Worm (Caenorhabditis elegans) whole organism, L4 larva: ENCODE results near the gene acl-9.
A peak's percentile ranks its signal among the peaks of the same experiment; 100 is the strongest.

Experiments used
- F26F4.8 ChIP-seq: fragments of 200-800 bp; sonication (Bioruptor generic); conservative IDR thresholded peaks from 2 replicates; pipeline ENCODE4 v1.3.6; 2022; ENCODE audit warnings: missing genetic modification characterization, missing compliant biosample characterization
- F49E8.2 ChIP-seq: sonication (generic microtip); optimal IDR thresholded peaks from 2 replicates; lab custom pipeline; 2016; ENCODE audit warnings: missing compliant biosample characterization, mild to moderate bottlenecking, missing genetic modification characterization, borderline replicate concordance
- Y48G9A.11 ChIP-seq: fragments of 200-800 bp; sonication (Bioruptor generic); IDR thresholded peaks from 2 replicates; pipeline ENCODE4 v1.3.6; 2022; ENCODE audit warnings: missing genetic modification reagents, missing genetic modification characterization, missing compliant biosample characterization
- Y5F2A.4 ChIP-seq: fragments of 200-800 bp; sonication (Bioruptor generic); optimal IDR thresholded peaks from 2 replicates; lab custom pipeline; 2018; ENCODE audit warnings: mild to moderate bottlenecking, missing genetic modification characterization, missing compliant biosample characterization
- ZK337.2 ChIP-seq: fragments of 200-800 bp; sonication (Bioruptor generic); IDR thresholded peaks from 2 replicates; pipeline ENCODE4 v1.3.6; 2022; ENCODE audit warnings: missing genetic modification reagents, missing genetic modification characterization, missing compliant biosample characterization
- ZK546.5 ChIP-seq, 2 experiments: sonication (generic microtip); optimal IDR thresholded peaks; 2 replicates each; lab custom pipeline; 2017; ENCODE audit warnings: missing biosample characterization in 2 of 2, missing genetic modification characterization in 2 of 2
- aha-1 ChIP-seq: fragments of 150-350 bp; peaks from one replicate; lab custom pipeline; 2014; ENCODE audit warnings: missing biosample characterization, missing genetic modification characterization
- attf-4 ChIP-seq: sonication (generic microtip); optimal IDR thresholded peaks from 3 replicates; lab custom pipeline; 2017; ENCODE audit warnings: missing biosample characterization, missing genetic modification characterization
- ctbp-1 ChIP-seq: fragments of 200-800 bp; sonication (Bioruptor generic); IDR thresholded peaks from 2 replicates; pipeline ENCODE4 v1.3.6; 2022; ENCODE audit warnings: missing genetic modification reagents, missing genetic modification characterization, missing compliant biosample characterization
- daf-19 ChIP-seq: fragments of 200-800 bp; sonication (Bioruptor generic); conservative IDR thresholded peaks from 2 replicates; pipeline ENCODE4 v1.3.6; 2022; ENCODE audit warnings: missing genetic modification characterization, missing compliant biosample characterization
- dmd-6 ChIP-seq: fragments of 200-800 bp; sonication (Bioruptor generic); IDR thresholded peaks from 2 replicates; pipeline ENCODE4 v1.3.6; 2022; ENCODE audit warnings: missing genetic modification reagents, missing genetic modification characterization, missing compliant biosample characterization
- egl-27 ChIP-seq: sonication (generic microtip); optimal IDR thresholded peaks from 3 replicates; lab custom pipeline; 2017; ENCODE audit warnings: missing biosample characterization, missing genetic modification reagents, missing genetic modification characterization
- hif-1 ChIP-seq, 2 experiments: sonication (generic microtip); optimal IDR thresholded peaks; 2 replicates each; lab custom pipeline; 2016 to 2017; ENCODE audit warnings: missing compliant biosample characterization in 2 of 2, missing genetic modification characterization in 2 of 2, missing genetic modification reagents in 2 of 2, missing genotype in 2 of 2, mild to moderate bottlenecking in 1 of 2
- hlh-11 ChIP-seq: fragments of 200-800 bp; sonication (Bioruptor generic); optimal IDR thresholded peaks from 2 replicates; lab custom pipeline; 2018; ENCODE audit warnings: mild to moderate bottlenecking, missing genetic modification characterization, missing compliant biosample characterization
- hlh-30 ChIP-seq: sonication (generic microtip); optimal IDR thresholded peaks from 2 replicates; lab custom pipeline; 2017; ENCODE audit warnings: antibody characterized with exemption, mild to moderate bottlenecking, missing genetic modification characterization, missing compliant biosample characterization; ENCODE audit not compliant: insufficient read depth
- hmg-1.1 ChIP-seq: fragments of 200-800 bp; sonication (Bioruptor generic); IDR thresholded peaks from 2 replicates; pipeline ENCODE4 v1.3.6; 2022; ENCODE audit warnings: missing genetic modification reagents, missing genetic modification characterization, missing compliant biosample characterization
- jun-1 ChIP-seq: fragments of 150-350 bp; optimal IDR thresholded peaks from 2 replicates; lab custom pipeline; 2014; ENCODE audit warnings: missing biosample characterization, missing genetic modification reagents, missing genetic modification characterization
- lim-7 ChIP-seq: fragments of 200-800 bp; sonication (Bioruptor generic); IDR thresholded peaks from 2 replicates; pipeline ENCODE4 v1.3.6; 2022; ENCODE audit warnings: missing genetic modification characterization, missing compliant biosample characterization
- lin-15B ChIP-seq: fragments of 150-350 bp; sonication (generic microtip); optimal IDR thresholded peaks from 3 replicates; lab custom pipeline; 2014; ENCODE audit warnings: missing biosample characterization, missing genetic modification characterization
- lin-29 ChIP-seq: fragments of 200-800 bp; sonication (Bioruptor generic); IDR thresholded peaks from 2 replicates; pipeline ENCODE4 v1.3.6; 2022; ENCODE audit warnings: missing genetic modification reagents, missing genetic modification characterization, missing compliant biosample characterization
- lir-3 ChIP-seq: sonication (generic microtip); optimal IDR thresholded peaks from 2 replicates; lab custom pipeline; 2016; ENCODE audit warnings: mild to moderate bottlenecking, missing genetic modification characterization, missing compliant biosample characterization
- mdt-29 ChIP-seq: fragments of 200-800 bp; sonication (Bioruptor generic); IDR thresholded peaks from 2 replicates; pipeline ENCODE4 v1.3.6; 2022; ENCODE audit warnings: missing genetic modification reagents, missing genetic modification characterization, missing compliant biosample characterization
- mes-2 ChIP-seq: sonication (generic microtip); optimal IDR thresholded peaks from 2 replicates; lab custom pipeline; 2016; ENCODE audit warnings: missing genotype, mild to moderate bottlenecking, missing genetic modification characterization, missing compliant biosample characterization; ENCODE audit not compliant: poor library complexity, severe bottlenecking
- nhr-111 ChIP-seq: fragments of 200-800 bp; sonication (Bioruptor generic); optimal IDR thresholded peaks from 2 replicates; lab custom pipeline; 2018; ENCODE audit warnings: mild to moderate bottlenecking, missing genetic modification characterization, missing compliant biosample characterization
- nhr-237 ChIP-seq: sonication (generic microtip); optimal IDR thresholded peaks from 2 replicates; lab custom pipeline; 2017; ENCODE audit warnings: missing biosample characterization, missing genetic modification characterization
- nhr-25 ChIP-seq: sonication (generic microtip); optimal IDR thresholded peaks from 2 replicates; lab custom pipeline; 2017; ENCODE audit warnings: missing genetic modification characterization, mild to moderate bottlenecking, missing compliant biosample characterization, antibody characterized with exemption, moderate library complexity, borderline replicate concordance; ENCODE audit not compliant: insufficient read depth
- nhr-28 ChIP-seq: fragments of 150-350 bp; optimal IDR thresholded peaks from 2 replicates; lab custom pipeline; 2014; ENCODE audit warnings: missing biosample characterization, missing genetic modification characterization
- nhr-48 ChIP-seq: sonication (generic microtip); optimal IDR thresholded peaks from 2 replicates; lab custom pipeline; 2016; ENCODE audit warnings: mild to moderate bottlenecking, missing genetic modification characterization, missing compliant biosample characterization
- nhr-6 ChIP-seq: fragments of 150-350 bp; optimal IDR thresholded peaks from 2 replicates; lab custom pipeline; 2014; ENCODE audit warnings: missing biosample characterization, missing genetic modification characterization
- pha-4 ChIP-seq, 2 experiments: fragments of 150-350 bp in 1 of 2; fragments of 200-800 bp in 1 of 2; sonication (Bioruptor generic) in 1 of 2; IDR thresholded peaks in 1 of 2; optimal IDR thresholded peaks in 1 of 2; 2 replicates each; pipeline versions ENCODE4 v1.3.6 to Lab custom; 2014 to 2022; ENCODE audit warnings: missing genetic modification characterization in 2 of 2, missing genetic modification reagents in 2 of 2, missing biosample characterization in 1 of 2, missing compliant biosample characterization in 1 of 2
- snpc-1.2 ChIP-seq: fragments of 200-800 bp; sonication (Bioruptor generic); IDR thresholded peaks from 2 replicates; pipeline ENCODE4 v1.3.6; 2022; ENCODE audit warnings: missing genetic modification reagents, missing genetic modification characterization, missing compliant biosample characterization
- spr-3 ChIP-seq: fragments of 200-800 bp; sonication (Bioruptor generic); optimal IDR thresholded peaks from 2 replicates; lab custom pipeline; 2018; ENCODE audit warnings: mild to moderate bottlenecking, missing genetic modification characterization, missing compliant biosample characterization
- unc-130 ChIP-seq: sonication (generic microtip); optimal IDR thresholded peaks from 2 replicates; lab custom pipeline; 2016; ENCODE audit warnings: missing genetic modification reagents, missing genetic modification characterization, missing compliant biosample characterization
- unc-39 ChIP-seq: sonication (generic microtip); optimal IDR thresholded peaks from 2 replicates; lab custom pipeline; 2017; ENCODE audit warnings: missing biosample characterization, missing genetic modification characterization
- vab-7 ChIP-seq: fragments of 200-800 bp; sonication (Bioruptor generic); IDR thresholded peaks from 2 replicates; pipeline ENCODE4 v1.3.6; 2022; ENCODE audit warnings: missing genetic modification reagents, missing genetic modification characterization, missing compliant biosample characterization
- zfp-3 ChIP-seq: fragments of 200-800 bp; sonication (Bioruptor generic); conservative IDR thresholded peaks from 2 replicates; pipeline ENCODE4 v1.3.6; 2022; ENCODE audit warnings: missing genetic modification reagents, missing genetic modification characterization, missing compliant biosample characterization

acl-9 gene

DNA sequence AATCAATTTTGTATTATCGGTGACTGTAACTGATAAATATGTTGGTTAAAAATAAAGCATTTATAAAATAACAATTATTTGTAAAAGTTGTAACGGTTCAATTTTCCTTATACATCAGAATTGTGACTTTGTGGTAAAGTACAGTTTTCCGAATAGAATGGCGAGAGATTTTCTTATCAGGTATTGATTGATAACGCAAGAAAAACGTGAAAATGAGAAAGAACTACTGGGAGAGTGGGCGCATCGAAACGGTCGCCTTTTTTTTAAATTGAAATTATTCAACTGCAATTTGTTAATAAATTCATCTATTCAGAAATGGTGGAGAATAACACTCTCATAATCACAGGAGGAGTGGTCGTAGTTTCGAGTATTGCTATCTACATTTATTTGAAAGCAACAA, 16.7 kb upstream of the acl-9 start, which contains the start of gene hpo-19 (continued):
- TF ChIP-seq zfp-3 (GFP tag; lab: Robert Waterston, UW), result no peak

DNA sequence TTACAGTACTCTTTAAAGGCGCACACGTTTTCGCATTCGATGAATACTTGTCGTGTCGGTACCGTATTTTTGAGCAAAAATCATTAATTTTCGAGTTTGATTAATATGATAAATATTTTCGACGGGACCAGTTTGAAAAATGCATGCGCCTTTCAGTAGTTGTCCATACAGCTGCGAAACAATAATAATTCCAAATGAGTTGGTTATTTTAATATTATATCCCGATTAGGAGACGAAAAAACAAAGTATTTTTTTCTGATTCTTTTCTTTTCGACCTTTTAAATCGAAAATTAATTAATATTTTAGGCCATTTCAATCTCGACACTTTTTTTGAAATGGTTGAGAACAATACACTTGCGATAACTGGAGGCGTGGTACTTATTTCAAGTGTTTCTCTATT, 14.4 kb upstream of the acl-9 start, which contains the start of gene T05H4.4:
T05H4.4 (plus strand) TSS at position 301 of the 400 bp plus-strand sequence.
- TF ChIP-seq nhr-48 (no peak), unc-39 (tag; lab: Kevin White, UChicago) (no peak), lin-29 (GFP tag; lab: Robert Waterston, UW) (no peak), Y48G9A.11 (GFP tag; lab: Robert Waterston, UW) (no peak), ZK546.5 (tag; optimal IDR thresholded peaks at IDR 0.05; lab: Kevin White, UChicago) (no peak), hif-1 (tag; optimal IDR thresholded peaks at IDR 0.05; lab: Kevin White, UChicago) (no peak), spr-3 (GFP tag; lab: Kevin White, UChicago) (no peak), nhr-28 (tag; lab: Kevin White, UChicago) (no peak), nhr-111 (GFP tag; lab: Kevin White, UChicago) (no peak)

DNA sequence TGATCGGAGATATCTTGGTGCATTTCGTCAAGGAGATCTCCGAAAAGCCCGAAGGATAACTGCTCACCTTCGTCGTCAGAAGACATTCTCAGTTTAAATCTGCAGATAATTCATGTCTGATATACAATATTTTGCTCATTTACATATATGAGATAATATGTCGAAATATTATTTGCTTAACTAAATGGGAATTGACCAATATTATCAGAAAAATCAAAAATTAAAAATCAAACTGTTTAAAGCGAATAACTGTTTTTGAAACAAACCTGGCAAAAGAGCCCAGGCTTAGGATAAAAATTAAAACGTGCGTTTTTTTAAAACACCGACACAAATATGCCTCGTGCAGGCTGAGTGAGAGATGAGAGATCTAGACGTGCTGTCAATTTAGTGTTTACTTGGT, 11.4 kb upstream of the acl-9 start, which contains the start of gene T05H4.15:
T05H4.15 (minus strand) TSS at position 101 of the 400 bp plus-strand sequence.
- TF ChIP-seq lir-3 (tag; lab: Kevin White, UChicago) (no peak), pha-4 (GFP tag; IDR thresholded peaks at IDR 0.05; lab: Robert Waterston, UW) (no peak), pha-4 (tag; optimal IDR thresholded peaks at IDR 0.05; lab: Kevin White, UChicago) (no peak), attf-4 (tag; lab: Kevin White, UChicago) (no peak), jun-1 (tag; lab: Kevin White, UChicago) (no peak), aha-1 (no peak), Y5F2A.4 (GFP tag; lab: Kevin White, UChicago) (no peak), unc-130 (GFP tag; lab: Kevin White, UChicago) (no peak), hif-1 (tag; optimal IDR thresholded peaks at IDR 0.05; lab: Kevin White, UChicago) (no peak), ZK337.2 (no peak), nhr-25 (tag; lab: Kevin White, UChicago) (no peak), egl-27 (tag; lab: Kevin White, UChicago) (no peak), mdt-29 (GFP tag; lab: Robert Waterston, UW) (no peak), lim-7 (GFP tag; lab: Robert Waterston, UW) (no peak)

DNA sequence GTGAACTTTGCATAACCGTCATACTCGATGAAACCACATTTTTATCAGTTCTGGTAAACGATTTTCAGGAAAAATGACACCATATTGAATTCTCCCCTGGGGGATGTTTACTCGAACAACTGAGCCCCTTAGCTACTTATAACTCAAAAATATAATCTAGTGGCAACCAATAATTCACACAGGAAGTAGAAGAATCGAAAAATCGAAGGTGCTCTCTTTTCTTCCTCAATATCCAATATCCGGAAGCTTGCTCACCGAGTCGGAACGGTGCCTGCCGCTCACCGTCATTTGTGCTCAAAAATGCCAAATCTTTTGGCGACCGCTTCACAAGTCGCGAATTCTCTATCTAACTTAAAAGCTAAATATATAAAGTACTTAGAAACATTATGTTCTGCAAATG, 11.0 kb upstream of the acl-9 start, which contains the start of gene T05H4.3:
T05H4.3 (plus strand) TSS at position 301 of the 400 bp plus-strand sequence.
- TF ChIP-seq hlh-11 (tag; lab: Kevin White, UChicago) (no peak), aha-1 (peak; percentile 65)
- TF ChIP-seq, all 104 proteins: peak for 1

DNA sequence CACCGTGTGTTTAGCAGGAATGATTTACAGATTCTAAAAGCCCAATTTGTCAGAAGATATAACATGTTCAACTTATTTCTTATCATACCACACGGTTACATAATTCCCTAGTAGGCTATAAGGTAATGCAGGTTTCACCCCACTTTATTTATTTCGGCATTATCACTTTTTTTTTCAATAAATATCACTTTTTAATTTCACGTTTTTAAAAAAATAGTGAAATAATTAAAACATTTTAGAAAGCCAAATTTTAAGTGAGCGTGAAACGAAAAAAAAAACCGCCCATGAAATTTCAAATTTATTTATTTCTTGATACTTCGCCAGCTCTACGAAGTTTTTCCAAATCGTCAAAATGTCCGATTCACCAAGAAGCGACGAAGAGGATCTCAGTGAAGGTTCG, 4.7 kb upstream of the acl-9 start, which contains the start of gene fbxa-196:
fbxa-196 (plus strand) TSS at position 301 of the 400 bp plus-strand sequence.
- no peak for TF ChIP-seq lin-15B (tag; lab: Kevin White, UChicago)
- no peak for TF ChIP-seq daf-19 (GFP tag; lab: Robert Waterston, UW)
- TF ChIP-seq F49E8.2 (tag; lab: Kevin White, UChicago), result no peak
- no peak for TF ChIP-seq Y48G9A.11 (GFP tag; lab: Robert Waterston, UW)
- no peak for TF ChIP-seq mdt-29 (GFP tag; lab: Robert Waterston, UW)
- no peak for TF ChIP-seq hlh-30 (tag; lab: Kevin White, UChicago)
- no peak for TF ChIP-seq dmd-6 (GFP tag; lab: Robert Waterston, UW)
- no peak for TF ChIP-seq nhr-6 (tag; lab: Kevin White, UChicago)
- TF ChIP-seq hlh-11 (tag; lab: Kevin White, UChicago), result no peak
- TF ChIP-seq vab-7 (GFP tag; lab: Robert Waterston, UW), result no peak
- no peak for TF ChIP-seq snpc-1.2 (GFP tag; lab: Robert Waterston, UW)
- TF ChIP-seq nhr-237, result no peak
- TF ChIP-seq Y5F2A.4 (GFP tag; lab: Kevin White, UChicago), result no peak
- no peak for TF ChIP-seq ctbp-1 (GFP tag; lab: Robert Waterston, UW)
- no peak for TF ChIP-seq F26F4.8 (GFP tag; lab: Robert Waterston, UW)
- TF ChIP-seq mes-2 (tag; lab: Kevin White, UChicago), result no peak
- no peak for TF ChIP-seq hmg-1.1
- TF ChIP-seq nhr-111 (GFP tag; lab: Kevin White, UChicago), result no peak
